Fruit fly (Drosophila melanogaster) whole organism, embryonic: ENCODE results near the gene CG8173.

Experiments used
- Ada2b ChIP-seq: fragments of 200-800 bp; sonication (Bioruptor generic); IDR thresholded peaks from 2 replicates; pipeline ENCODE4 v1.3.6; 2022; ENCODE audit warnings: missing biosample characterization, missing genetic modification characterization
- CG10321 ChIP-seq: fragments of 200-800 bp; sonication (Bioruptor generic); IDR thresholded peaks from 2 replicates; pipeline ENCODE4 v1.3.6; 2022; ENCODE audit warnings: missing biosample characterization, missing genetic modification characterization
- CG10979 ChIP-seq: fragments of 200-800 bp; sonication (Bioruptor generic); optimal IDR thresholded peaks from 2 replicates; lab custom pipeline; 2018; ENCODE audit warnings: missing biosample characterization, mild to moderate bottlenecking, missing genetic modification characterization, moderate library complexity
- CG11695 ChIP-seq: fragments of 200-800 bp; sonication (Bioruptor generic); IDR thresholded peaks from 3 replicates; pipeline ENCODE4 v1.3.6; 2022; ENCODE audit warnings: missing biosample characterization, missing genetic modification characterization
- CG12769 ChIP-seq: fragments of 200-800 bp; sonication (Bioruptor generic); optimal IDR thresholded peaks from 2 replicates; lab custom pipeline; 2019; ENCODE audit warnings: missing biosample characterization, mild to moderate bottlenecking, missing genetic modification characterization, moderate library complexity
- CG1602 ChIP-seq: fragments of 200-800 bp; sonication (Bioruptor generic); optimal IDR thresholded peaks from 3 replicates; lab custom pipeline; 2016; ENCODE audit warnings: missing biosample characterization, missing genetic modification characterization
- CG1647 ChIP-seq: fragments of 200-800 bp; sonication (Bioruptor generic); optimal IDR thresholded peaks from 3 replicates; lab custom pipeline; 2016; ENCODE audit warnings: missing biosample characterization, missing genetic modification characterization
- CG17385 ChIP-seq: fragments of 200-800 bp; sonication (Bioruptor generic); optimal IDR thresholded peaks from 3 replicates; lab custom pipeline; 2018; ENCODE audit warnings: missing biosample characterization, mild to moderate bottlenecking, missing genetic modification characterization
- CG2199 ChIP-seq: fragments of 200-800 bp; sonication (Bioruptor generic); IDR thresholded peaks from 3 replicates; pipeline ENCODE4 v1.3.6; 2022; ENCODE audit warnings: missing biosample characterization, missing genetic modification characterization
- CG2202 ChIP-seq: fragments of 200-800 bp; sonication (Bioruptor generic); optimal IDR thresholded peaks from 2 replicates; lab custom pipeline; 2018; ENCODE audit warnings: missing biosample characterization, mild to moderate bottlenecking, missing genetic modification characterization
- CG31224 ChIP-seq: fragments of 200-800 bp; sonication (Bioruptor generic); IDR thresholded peaks from 2 replicates; pipeline ENCODE4 v1.3.6; 2022; ENCODE audit warnings: missing biosample characterization, missing genetic modification characterization
- CG32767 ChIP-seq: fragments of 200-800 bp; sonication (Bioruptor generic); IDR thresholded peaks from 2 replicates; pipeline ENCODE4 v1.3.6; 2022; ENCODE audit warnings: missing biosample characterization, missing genetic modification characterization
- CG42726 ChIP-seq: fragments of 200-800 bp; sonication (Bioruptor generic); IDR thresholded peaks from 2 replicates; pipeline ENCODE4 v1.3.6; 2022; ENCODE audit warnings: missing biosample characterization, missing genetic modification characterization; ENCODE audit not compliant: partially characterized antibody
- CG4360 ChIP-seq: fragments of 200-800 bp; sonication (Bioruptor generic); IDR thresholded peaks from 2 replicates; pipeline ENCODE4 v1.3.6; 2022; ENCODE audit warnings: missing biosample characterization, missing genetic modification characterization
- CG4707 ChIP-seq: fragments of 200-800 bp; sonication (Bioruptor generic); optimal IDR thresholded peaks from 2 replicates; lab custom pipeline; 2018; ENCODE audit warnings: missing biosample characterization, mild to moderate bottlenecking, missing genetic modification characterization, moderate library complexity
- CG6791 ChIP-seq: fragments of 200-800 bp; sonication (Bioruptor generic); IDR thresholded peaks from 3 replicates; pipeline ENCODE4 v1.3.6; 2022; ENCODE audit warnings: missing biosample characterization, missing genetic modification characterization; ENCODE audit not compliant: partially characterized antibody
- CG6813 ChIP-seq: fragments of 200-800 bp; sonication (Bioruptor generic); optimal IDR thresholded peaks from 2 replicates; lab custom pipeline; 2017; ENCODE audit warnings: missing biosample characterization, missing genetic modification characterization, mild to moderate bottlenecking, moderate library complexity, missing genetic modification reagents
- CG7556 ChIP-seq: fragments of 200-800 bp; sonication (Bioruptor generic); optimal IDR thresholded peaks from 2 replicates; lab custom pipeline; 2017; ENCODE audit warnings: missing biosample characterization, mild to moderate bottlenecking, missing genetic modification characterization
- CG8478 ChIP-seq: fragments of >200 bp; optimal IDR thresholded peaks from 2 replicates; lab custom pipeline; 2018
- CG9437 ChIP-seq: fragments of 200-800 bp; sonication (Bioruptor generic); optimal IDR thresholded peaks from 2 replicates; lab custom pipeline; 2018; ENCODE audit warnings: missing biosample characterization, mild to moderate bottlenecking, missing genetic modification characterization
- CkIIα-i1 ChIP-seq: fragments of 200-800 bp; sonication (Bioruptor generic); IDR thresholded peaks from 2 replicates; pipeline ENCODE4 v1.3.6; 2022; ENCODE audit warnings: missing biosample characterization, missing genetic modification characterization
- CrebB ChIP-seq: fragments of 200-800 bp; sonication (Bioruptor generic); optimal IDR thresholded peaks from 3 replicates; lab custom pipeline; 2018; ENCODE audit warnings: missing biosample characterization, mild to moderate bottlenecking, missing genetic modification characterization
- Dbx ChIP-seq: fragments of 200-800 bp; sonication (Bioruptor generic); IDR thresholded peaks from 3 replicates; pipeline ENCODE4 v1.3.6; 2022; ENCODE audit warnings: missing biosample characterization, missing genetic modification characterization
- Meics ChIP-seq: fragments of 200-800 bp; sonication (Bioruptor generic); optimal IDR thresholded peaks from 2 replicates; lab custom pipeline; 2017; ENCODE audit warnings: missing biosample characterization, mild to moderate bottlenecking, missing genetic modification characterization
- Myb ChIP-seq: fragments of 200-800 bp; sonication (Bioruptor generic); optimal IDR thresholded peaks from 2 replicates; lab custom pipeline; 2016; ENCODE audit warnings: missing biosample characterization, missing genetic modification characterization
- Oli ChIP-seq: fragments of 200-800 bp; sonication (Bioruptor generic); optimal IDR thresholded peaks from 2 replicates; lab custom pipeline; 2018; ENCODE audit warnings: missing biosample characterization, mild to moderate bottlenecking, missing genetic modification characterization, moderate library complexity
- Optix ChIP-seq: fragments of 200-800 bp; sonication (Bioruptor generic); IDR thresholded peaks from 3 replicates; pipeline ENCODE4 v1.3.6; 2022; ENCODE audit warnings: missing biosample characterization, missing genetic modification characterization
- Rfx ChIP-seq: fragments of 200-800 bp; sonication (Bioruptor generic); IDR thresholded peaks from 2 replicates; pipeline ENCODE4 v1.3.6; 2022; ENCODE audit warnings: missing biosample characterization, missing genetic modification characterization
- Xrp1 ChIP-seq: fragments of 200-800 bp; sonication (Bioruptor generic); IDR thresholded peaks from 2 replicates; pipeline ENCODE4 v1.3.6; 2022; ENCODE audit warnings: missing biosample characterization, missing genetic modification characterization
- ara ChIP-seq: fragments of 200-800 bp; sonication (Bioruptor generic); IDR thresholded peaks from 2 replicates; pipeline ENCODE4 v1.3.6; 2022; ENCODE audit warnings: missing biosample characterization, missing genetic modification characterization
- bbx ChIP-seq: fragments of 200-800 bp; sonication (Bioruptor generic); IDR thresholded peaks from 2 replicates; pipeline ENCODE4 v1.3.6; 2022; ENCODE audit warnings: missing biosample characterization, missing genetic modification characterization; ENCODE audit not compliant: partially characterized antibody
- chinmo ChIP-seq: fragments of 200-800 bp; sonication (Bioruptor generic); IDR thresholded peaks from 4 replicates; pipeline ENCODE4 v1.3.6; 2022; ENCODE audit warnings: missing biosample characterization, missing genetic modification characterization; ENCODE audit not compliant: partially characterized antibody
- dati ChIP-seq: fragments of 200-800 bp; sonication (Bioruptor generic); IDR thresholded peaks from 2 replicates; pipeline ENCODE4 v1.3.6; 2022; ENCODE audit warnings: missing biosample characterization, missing genetic modification characterization
- dmrt11E ChIP-seq: fragments of 200-800 bp; sonication (Bioruptor generic); optimal IDR thresholded peaks from 3 replicates; lab custom pipeline; 2018; ENCODE audit warnings: missing biosample characterization, mild to moderate bottlenecking, missing genetic modification characterization, moderate library complexity
- dysf ChIP-seq: fragments of 200-800 bp; sonication (Bioruptor generic); IDR thresholded peaks from 3 replicates; pipeline ENCODE4 v1.3.6; 2022; ENCODE audit warnings: missing biosample characterization, missing genetic modification characterization
- emc ChIP-seq: fragments of 200-800 bp; sonication (Bioruptor generic); optimal IDR thresholded peaks from 2 replicates; lab custom pipeline; 2016; ENCODE audit warnings: missing biosample characterization, missing genetic modification characterization
- fu2 ChIP-seq: fragments of 200-800 bp; sonication (Bioruptor generic); optimal IDR thresholded peaks from 2 replicates; lab custom pipeline; 2016; ENCODE audit warnings: missing biosample characterization, missing genetic modification characterization
- grn ChIP-seq: fragments of 200-800 bp; sonication (Bioruptor generic); optimal IDR thresholded peaks from 3 replicates; lab custom pipeline; 2017; ENCODE audit warnings: missing biosample characterization, missing genetic modification characterization
- gsb ChIP-seq: fragments of 200-800 bp; sonication (Bioruptor generic); IDR thresholded peaks from 2 replicates; pipeline ENCODE4 v1.3.6; 2022; ENCODE audit warnings: missing biosample characterization, missing genetic modification characterization
- org-1 ChIP-seq: fragments of 200-800 bp; sonication (Bioruptor generic); optimal IDR thresholded peaks from 2 replicates; lab custom pipeline; 2017; ENCODE audit warnings: missing biosample characterization, missing genetic modification characterization
- pnt ChIP-seq: fragments of 200-800 bp; sonication (Bioruptor generic); optimal IDR thresholded peaks from 3 replicates; lab custom pipeline; 2016; ENCODE audit warnings: missing biosample characterization, missing genetic modification characterization
- pzg ChIP-seq: fragments of 200-800 bp; sonication (Bioruptor generic); optimal IDR thresholded peaks from 3 replicates; lab custom pipeline; 2018; ENCODE audit warnings: missing biosample characterization, mild to moderate bottlenecking, missing genetic modification characterization, moderate library complexity
- ro ChIP-seq: fragments of 200-800 bp; sonication (Bioruptor generic); IDR thresholded peaks from 2 replicates; pipeline ENCODE4 v1.3.6; 2022; ENCODE audit warnings: missing biosample characterization, missing genetic modification characterization
- slou ChIP-seq: fragments of 200-800 bp; sonication (Bioruptor generic); optimal IDR thresholded peaks from 3 replicates; lab custom pipeline; 2016; ENCODE audit warnings: missing biosample characterization, missing genetic modification characterization
- stwl ChIP-seq: fragments of 200-800 bp; sonication (Bioruptor generic); optimal IDR thresholded peaks from 3 replicates; lab custom pipeline; 2018; ENCODE audit warnings: missing biosample characterization, mild to moderate bottlenecking, missing genetic modification characterization, moderate library complexity
- trh ChIP-seq: fragments of 200-800 bp; sonication (Bioruptor generic); optimal IDR thresholded peaks from 2 replicates; lab custom pipeline; 2016; ENCODE audit warnings: missing biosample characterization, missing genetic modification characterization
- tup ChIP-seq: fragments of 200-800 bp; sonication (Bioruptor generic); optimal IDR thresholded peaks from 2 replicates; lab custom pipeline; 2016; ENCODE audit warnings: missing biosample characterization, mild to moderate bottlenecking, missing genetic modification characterization, moderate library complexity
- twi ChIP-seq: fragments of 200-800 bp; optimal IDR thresholded peaks from 2 replicates; lab custom pipeline; 2019; ENCODE audit warnings: missing biosample characterization, mild to moderate bottlenecking, missing genetic modification characterization, moderate library complexity
- zen ChIP-seq: fragments of 200-800 bp; sonication (Bioruptor generic); optimal IDR thresholded peaks from 3 replicates; lab custom pipeline; 2018; ENCODE audit warnings: missing biosample characterization, mild to moderate bottlenecking, missing genetic modification characterization, moderate library complexity

The CG8173 gene

dm6 chrX:17683506-17683858 lies 26.0 kb downstream of the CG8173 start (continued):
- TF ChIP-seq CG17385 (GFP tag; lab: Kevin White, UChicago) (peak; percentile 56), chinmo (0 out of 4 replicates have a peak, but pooled peaks have one; percentile 35), CG6813 (GFP tag; lab: Kevin White, UChicago) (no peak), pnt (no peak), CG1602 (no peak), Rfx (GFP tag; lab: Robert Waterston, UW) (peak; percentile 4; the same call in 1 of the 2 replicates), slou (GFP tag; lab: Kevin White, UChicago) (no peak), CG6791 (GFP tag; lab: Robert Waterston, UW) (no peak), CG11695 (no peak), Optix (GFP tag; lab: Robert Waterston, UW) (no peak)

dm6 chrX:17682745-17683505 lies 26.5 kb downstream of the CG8173 start:
- TF ChIP-seq CG9437 (GFP tag; lab: Kevin White, UChicago) (peak; percentile 43), Meics (GFP tag; lab: Kevin White, UChicago) (peak; percentile 35), dati (GFP tag; lab: Robert Waterston, UW) (peak; percentile 51; the same call in 1 of the 2 replicates), CG32767 (peak; percentile 45; the same call in 1 of the 2 replicates), twi (tag; lab: Kevin White, UChicago) (peak; percentile 2), gsb (GFP tag; lab: Robert Waterston, UW) (no peak), pzg (GFP tag; lab: Kevin White, UChicago) (no peak), Xrp1 (GFP tag; lab: Robert Waterston, UW) (peak; percentile 88), Oli (peak; percentile 69), ara (GFP tag; lab: Robert Waterston, UW) (peak; percentile 82), bbx (GFP tag; lab: Robert Waterston, UW) (no peak), ro (GFP tag; lab: Robert Waterston, UW) (peak; percentile 37; the same call in 1 of the 2 replicates), tup (GFP tag; lab: Kevin White, UChicago) (peak; percentile 33), stwl (tag; lab: Kevin White, UChicago) (peak; percentile 16), CG8478 (lab: Kevin White, UChicago) (no peak), CG7556 (GFP tag; lab: Kevin White, UChicago) (peak; percentile 51), CG31224 (GFP tag; lab: Robert Waterston, UW) (no peak), CG10979 (tag; lab: Kevin White, UChicago) (peak; percentile 71), CG2202 (tag; lab: Kevin White, UChicago) (no peak), CkIIα-i1 (no peak), trh (GFP tag; lab: Kevin White, UChicago) (no peak), CG2199 (0 out of 3 replicates have a peak, but pooled peaks have one; percentile 50), org-1 (GFP tag; lab: Kevin White, UChicago) (peak; percentile 21), CG1647 (GFP tag; lab: Kevin White, UChicago) (no peak), CG12769 (tag; lab: Kevin White, UChicago) (no peak), CG4707 (peak; percentile 26), dysf (GFP tag; lab: Robert Waterston, UW) (peak; percentile 83), CG10321 (GFP tag; lab: Robert Waterston, UW) (0 out of 2 replicates have a peak, but pooled peaks have one; percentile 10), CG4360 (GFP tag; lab: Robert Waterston, UW) (peak; percentile 57), Dbx (no peak), grn (GFP tag; lab: Kevin White, UChicago) (peak; percentile 4), CrebB (tag; lab: Kevin White, UChicago) (no peak), dmrt11E (tag; lab: Kevin White, UChicago) (peak; percentile 4), emc (no peak), zen (tag; lab: Kevin White, UChicago) (no peak), CG42726 (GFP tag; lab: Robert Waterston, UW) (no peak), Ada2b (GFP tag; lab: Robert Waterston, UW) (peak; percentile 69), fu2 (GFP tag; lab: Kevin White, UChicago) (no peak), Myb (no peak)
